Worm (Caenorhabditis elegans) whole organism, young adult: ENCODE results near the gene elmd-1.

Source experiments
- B0019.2 ChIP-seq: fragments of 200-800 bp; sonication (Bioruptor generic); conservative IDR thresholded peaks from 2 replicates; pipeline ENCODE4 v1.3.6; 2022; ENCODE audit warnings: missing genetic modification reagents, missing genetic modification characterization, missing compliant biosample characterization
- C17E4.6 ChIP-seq: fragments of 200-800 bp; sonication (Bioruptor generic); IDR thresholded peaks from 2 replicates; pipeline ENCODE4 v1.3.6; 2022; ENCODE audit warnings: missing genetic modification reagents, missing genetic modification characterization, missing compliant biosample characterization
- F33H1.4 ChIP-seq: fragments of 200-800 bp; sonication (Bioruptor generic); IDR thresholded peaks from 2 replicates; pipeline ENCODE4 v1.3.6; 2022; ENCODE audit warnings: missing genetic modification reagents, missing genetic modification characterization, missing compliant biosample characterization
- F39B2.1 ChIP-seq: fragments of 200-800 bp; sonication (Bioruptor generic); IDR thresholded peaks from 2 replicates; pipeline ENCODE4 v1.3.6; 2022; ENCODE audit warnings: missing genetic modification reagents, missing genetic modification characterization, missing compliant biosample characterization
- F49E8.2 ChIP-seq: sonication (generic microtip); optimal IDR thresholded peaks from 3 replicates; lab custom pipeline; 2017; ENCODE audit warnings: missing genetic modification characterization, mild to moderate bottlenecking, missing compliant biosample characterization, antibody characterized with exemption, moderate library complexity; ENCODE audit not compliant: insufficient read depth
- K11D2.4 ChIP-seq: fragments of 200-800 bp; sonication (Bioruptor generic); IDR thresholded peaks from 2 replicates; pipeline ENCODE4 v1.3.6; 2022; ENCODE audit warnings: missing genetic modification reagents, missing genetic modification characterization, missing compliant biosample characterization
- T07F8.4 ChIP-seq: sonication (generic microtip); optimal IDR thresholded peaks from 2 replicates; lab custom pipeline; 2016; ENCODE audit warnings: mild to moderate bottlenecking, missing genetic modification characterization, moderate library complexity, missing compliant biosample characterization
- Y56A3A.18 ChIP-seq: fragments of 200-800 bp; sonication (Bioruptor generic); IDR thresholded peaks from 2 replicates; pipeline ENCODE4 v1.3.6; 2022; ENCODE audit warnings: missing genetic modification reagents, missing genetic modification characterization, missing compliant biosample characterization
- Y79H2A.3 ChIP-seq: fragments of 200-800 bp; sonication (Bioruptor generic); conservative IDR thresholded peaks from 2 replicates; pipeline ENCODE4 v1.3.6; 2022; ENCODE audit warnings: missing genetic modification reagents, missing genetic modification characterization, missing compliant biosample characterization
- aptf-3 ChIP-seq: fragments of 200-800 bp; sonication (Bioruptor generic); IDR thresholded peaks from 2 replicates; pipeline ENCODE4 v1.3.6; 2022; ENCODE audit warnings: missing genetic modification characterization, missing compliant biosample characterization
- attf-5 ChIP-seq: fragments of 200-800 bp; sonication (Bioruptor generic); optimal IDR thresholded peaks from 2 replicates; lab custom pipeline; 2018; ENCODE audit warnings: mild to moderate bottlenecking, missing genetic modification characterization, missing compliant biosample characterization
- bed-2 ChIP-seq: fragments of 200-800 bp; sonication (Bioruptor generic); IDR thresholded peaks from 2 replicates; pipeline ENCODE4 v1.3.6; 2022; ENCODE audit warnings: missing genetic modification reagents, missing genetic modification characterization, missing compliant biosample characterization
- cebp-2 ChIP-seq: fragments of 200-800 bp; sonication (Bioruptor generic); IDR thresholded peaks from 2 replicates; pipeline ENCODE4 v1.3.6; 2022; ENCODE audit warnings: missing genetic modification characterization, missing compliant biosample characterization
- ceh-100 ChIP-seq: fragments of 200-800 bp; sonication (Bioruptor generic); IDR thresholded peaks from 2 replicates; pipeline ENCODE4 v1.3.6; 2022; ENCODE audit warnings: missing genetic modification reagents, missing genetic modification characterization, missing compliant biosample characterization
- ceh-27 ChIP-seq: fragments of 200-800 bp; sonication (Bioruptor generic); optimal IDR thresholded peaks from 2 replicates; lab custom pipeline; 2018; ENCODE audit warnings: mild to moderate bottlenecking, missing genetic modification characterization, moderate library complexity, missing compliant biosample characterization
- ceh-40 ChIP-seq: fragments of 200-800 bp; sonication (Bioruptor generic); IDR thresholded peaks from 2 replicates; pipeline ENCODE4 v1.3.6; 2022; ENCODE audit warnings: missing genetic modification characterization, missing compliant biosample characterization
- ceh-79 ChIP-seq: sonication (generic microtip); optimal IDR thresholded peaks from 2 replicates; lab custom pipeline; 2017; ENCODE audit warnings: mild to moderate bottlenecking, missing genetic modification characterization, missing compliant biosample characterization
- chd-7 ChIP-seq: sonication (generic microtip); optimal IDR thresholded peaks from 2 replicates; lab custom pipeline; 2016; ENCODE audit warnings: mild to moderate bottlenecking, missing genetic modification characterization, moderate library complexity, missing compliant biosample characterization
- dox-1 ChIP-seq: fragments of 200-800 bp; sonication (Bioruptor generic); IDR thresholded peaks from 2 replicates; pipeline ENCODE4 v1.3.6; 2022; ENCODE audit warnings: missing genetic modification reagents, missing genetic modification characterization, missing compliant biosample characterization
- egl-18 ChIP-seq: fragments of 200-800 bp; sonication (Bioruptor generic); IDR thresholded peaks from 2 replicates; pipeline ENCODE4 v1.3.6; 2022; ENCODE audit warnings: missing genetic modification reagents, missing genetic modification characterization, missing compliant biosample characterization
- egrh-3 ChIP-seq: fragments of 200-800 bp; sonication (Bioruptor generic); IDR thresholded peaks from 2 replicates; pipeline ENCODE4 v1.3.6; 2022; ENCODE audit warnings: missing genetic modification reagents, missing genetic modification characterization, missing compliant biosample characterization
- fkh-3 ChIP-seq: sonication (generic microtip); optimal IDR thresholded peaks from 2 replicates; lab custom pipeline; 2016; ENCODE audit warnings: mild to moderate bottlenecking, missing genetic modification characterization, missing compliant biosample characterization
- him-1 ChIP-seq: sonication (generic microtip); optimal IDR thresholded peaks from 2 replicates; lab custom pipeline; 2016; ENCODE audit warnings: missing genotype, missing genetic modification reagents, missing genetic modification characterization, missing compliant biosample characterization
- hmg-1.2 ChIP-seq: fragments of 200-800 bp; sonication (Bioruptor generic); IDR thresholded peaks from 2 replicates; pipeline ENCODE4 v1.3.6; 2022; ENCODE audit warnings: missing genetic modification reagents, missing genetic modification characterization, missing compliant biosample characterization
- hmg-20 ChIP-seq: fragments of 200-800 bp; sonication (Bioruptor generic); IDR thresholded peaks from 2 replicates; pipeline ENCODE4 v1.3.6; 2022; ENCODE audit warnings: missing genetic modification reagents, missing genetic modification characterization, missing compliant biosample characterization
- lin-26 ChIP-seq: fragments of 200-800 bp; sonication (Bioruptor generic); IDR thresholded peaks from 2 replicates; pipeline ENCODE4 v1.3.6; 2022; ENCODE audit warnings: missing genetic modification reagents, missing genetic modification characterization, missing compliant biosample characterization
- lin-35 ChIP-seq, 3 experiments: fragments of 150-350 bp in 2 of 3; sonication (generic microtip) in 1 of 3; optimal IDR thresholded peaks; 2 replicates each; lab custom pipeline; 2014 to 2018; ENCODE audit warnings: missing biosample characterization in 3 of 3, missing genetic modification characterization in 3 of 3, missing genetic modification reagents in 3 of 3
- lin-54 ChIP-seq: fragments of 200-800 bp; sonication (Bioruptor generic); optimal IDR thresholded peaks from 2 replicates; lab custom pipeline; 2018; ENCODE audit warnings: mild to moderate bottlenecking, missing genetic modification characterization, missing compliant biosample characterization
- madf-3 ChIP-seq: fragments of 200-800 bp; sonication (Bioruptor generic); IDR thresholded peaks from 2 replicates; pipeline ENCODE4 v1.3.6; 2022; ENCODE audit warnings: missing genetic modification reagents, missing genetic modification characterization, missing compliant biosample characterization
- madf-6 ChIP-seq: fragments of 200-800 bp; sonication (Bioruptor generic); IDR thresholded peaks from 2 replicates; pipeline ENCODE4 v1.3.6; 2022; ENCODE audit warnings: missing genetic modification reagents, missing genetic modification characterization, missing compliant biosample characterization
- nhr-120 ChIP-seq: fragments of 200-800 bp; sonication (Bioruptor generic); IDR thresholded peaks from 2 replicates; pipeline ENCODE4 v1.3.6; 2022; ENCODE audit warnings: missing genetic modification characterization, missing compliant biosample characterization
- nhr-179 ChIP-seq: sonication (generic microtip); optimal IDR thresholded peaks from 2 replicates; lab custom pipeline; 2016; ENCODE audit warnings: mild to moderate bottlenecking, missing genetic modification characterization, missing compliant biosample characterization
- nhr-80 ChIP-seq: sonication (generic microtip); optimal IDR thresholded peaks from 2 replicates; lab custom pipeline; 2016; ENCODE audit warnings: missing genetic modification characterization, missing compliant biosample characterization
- pbrm-1 ChIP-seq: fragments of 200-800 bp; sonication (Bioruptor generic); IDR thresholded peaks from 2 replicates; pipeline ENCODE4 v1.3.6; 2022; ENCODE audit warnings: missing genetic modification reagents, missing genetic modification characterization, missing compliant biosample characterization
- pha-4 ChIP-seq: fragments of 150-350 bp; sonication (generic microtip); optimal IDR thresholded peaks from 2 replicates; lab custom pipeline; 2014; ENCODE audit warnings: missing biosample characterization, missing genetic modification reagents, missing genetic modification characterization
- rcor-1 ChIP-seq: fragments of 200-800 bp; sonication (Bioruptor generic); IDR thresholded peaks from 2 replicates; pipeline ENCODE4 v1.3.6; 2022; ENCODE audit warnings: missing genetic modification reagents, missing genetic modification characterization, missing compliant biosample characterization
- rec-8 ChIP-seq, 2 experiments: sonication (generic microtip); optimal IDR thresholded peaks; 2 replicates each; lab custom pipeline; 2016; ENCODE audit warnings: mild to moderate bottlenecking in 2 of 2, missing genetic modification characterization in 2 of 2, missing genetic modification reagents in 2 of 2, missing genotype in 2 of 2, missing biosample characterization in 1 of 2, missing compliant biosample characterization in 1 of 2, moderate library complexity in 1 of 2
- snpc-3.4 ChIP-seq: sonication (generic microtip); optimal IDR thresholded peaks from 2 replicates; lab custom pipeline; 2017; ENCODE audit warnings: missing genetic modification characterization, mild to moderate bottlenecking, missing compliant biosample characterization, antibody characterized with exemption, moderate library complexity, missing genotype, missing genetic modification reagents
- snpc-4 ChIP-seq, 5 experiments: fragments of 150-350 bp in 1 of 5; sonication (generic microtip) in 4 of 5; optimal IDR thresholded peaks; 2 replicates each; lab custom pipeline; 2014 to 2018; ENCODE audit warnings: missing genetic modification characterization in 5 of 5, missing biosample characterization in 3 of 5, antibody characterized with exemption in 2 of 5, mild to moderate bottlenecking in 2 of 5, missing compliant biosample characterization in 2 of 5, missing genotype in 2 of 5, moderate library complexity in 2 of 5, missing genetic modification reagents in 1 of 5
- tbx-9 ChIP-seq: sonication (generic microtip); optimal IDR thresholded peaks from 2 replicates; lab custom pipeline; 2016; ENCODE audit warnings: borderline replicate concordance, missing genetic modification characterization, inconsistent platforms, missing compliant biosample characterization
- tlf-1 ChIP-seq: fragments of 200-800 bp; sonication (Bioruptor generic); optimal IDR thresholded peaks from 2 replicates; lab custom pipeline; 2018; ENCODE audit warnings: mild to moderate bottlenecking, missing genetic modification characterization, missing compliant biosample characterization
- ztf-22 ChIP-seq: fragments of 200-800 bp; sonication (Bioruptor generic); optimal IDR thresholded peaks from 2 replicates; lab custom pipeline; 2018; ENCODE audit warnings: mild to moderate bottlenecking, missing genetic modification characterization, moderate library complexity, missing compliant biosample characterization
- ztf-26 ChIP-seq: sonication (generic microtip); optimal IDR thresholded peaks from 2 replicates; lab custom pipeline; 2017; ENCODE audit warnings: missing genetic modification characterization, missing compliant biosample characterization

elmd-1 gene

DNA sequence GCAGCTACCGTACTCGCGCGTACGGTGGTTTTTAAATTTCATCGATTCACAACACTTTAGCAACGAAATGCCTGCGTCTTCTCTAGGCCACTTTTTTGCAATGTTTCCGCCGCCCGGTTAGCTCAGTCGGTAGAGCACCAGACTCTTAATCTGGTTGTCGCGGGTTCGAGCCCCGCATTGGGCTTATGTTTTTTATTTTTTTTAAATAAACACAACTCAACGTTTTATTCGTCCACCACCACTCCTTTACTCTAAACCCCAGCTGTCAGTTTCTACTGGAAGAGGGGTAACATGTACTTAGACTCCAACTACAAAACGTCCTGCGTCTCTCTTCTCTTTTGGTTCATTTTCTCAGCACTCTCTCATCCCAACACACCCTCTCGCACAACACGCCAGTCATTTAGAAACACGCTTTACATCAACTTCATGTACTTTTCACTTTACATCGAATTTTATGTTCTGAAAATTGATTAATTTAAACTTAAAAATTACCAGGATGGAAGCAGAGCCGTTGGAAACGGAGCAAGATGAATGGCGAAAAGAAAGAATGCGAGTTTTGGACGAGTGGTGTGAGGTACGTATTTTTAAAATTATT is at the start of gene elmd-1, which contains the start of gene hecw-1 (continued):
- TF ChIP-seq F49E8.2 (tag; lab: Kevin White, UChicago) (peak; percentile 71), tbx-9 (tag; lab: Kevin White, UChicago) (no peak), pha-4 (tag; lab: Kevin White, UChicago) (no peak), bed-2 (GFP tag; lab: Robert Waterston, UW) (no peak), ceh-100 (GFP tag; lab: Robert Waterston, UW) (0 out of 2 replicates have a peak, but pooled peaks have one; percentile 29), fkh-3 (tag; lab: Kevin White, UChicago) (no peak), rcor-1 (GFP tag; lab: Robert Waterston, UW) (peak; percentile 60; the same call in 1 of the 2 replicates), ztf-26 (tag; lab: Kevin White, UChicago) (peak; percentile 13), tlf-1 (peak; percentile 8), cebp-2 (GFP tag; lab: Robert Waterston, UW) (no peak), lin-35 (GFP tag; optimal IDR thresholded peaks at IDR 0.05; lab: Kevin White, UChicago) (no peak), rec-8 (tag; optimal IDR thresholded peaks at IDR 0.05; lab: Kevin White, UChicago) (no peak), lin-26 (GFP tag; lab: Robert Waterston, UW) (peak; percentile 86), attf-5 (GFP tag; lab: Kevin White, UChicago) (peak; percentile 56), T07F8.4 (peak; percentile 28), ceh-79 (tag; lab: Kevin White, UChicago) (no peak), snpc-3.4 (peak; percentile 31), K11D2.4 (GFP tag; lab: Robert Waterston, UW) (0 out of 2 replicates have a peak, but pooled peaks have one; percentile 29), Y79H2A.3 (GFP tag; lab: Robert Waterston, UW) (no peak), aptf-3 (no peak), ceh-27 (peak; percentile 36), dox-1 (GFP tag; lab: Robert Waterston, UW) (peak; percentile 78), B0019.2 (GFP tag; lab: Robert Waterston, UW) (peak; percentile 45; the same call in 1 of the 2 replicates), C17E4.6 (GFP tag; lab: Robert Waterston, UW) (no peak), nhr-179 (tag; lab: Kevin White, UChicago) (no peak), madf-6 (peak; percentile 85), egl-18 (GFP tag; lab: Robert Waterston, UW) (no peak), him-1 (peak; percentile 38), nhr-120 (GFP tag; lab: Robert Waterston, UW) (no peak), pbrm-1 (GFP tag; lab: Robert Waterston, UW) (peak; percentile 70; the same call in 1 of the 2 replicates), madf-3 (no peak), ceh-40 (GFP tag; lab: Robert Waterston, UW) (no peak), chd-7 (tag; lab: Kevin White, UChicago) (peak; percentile 51)

DNA sequence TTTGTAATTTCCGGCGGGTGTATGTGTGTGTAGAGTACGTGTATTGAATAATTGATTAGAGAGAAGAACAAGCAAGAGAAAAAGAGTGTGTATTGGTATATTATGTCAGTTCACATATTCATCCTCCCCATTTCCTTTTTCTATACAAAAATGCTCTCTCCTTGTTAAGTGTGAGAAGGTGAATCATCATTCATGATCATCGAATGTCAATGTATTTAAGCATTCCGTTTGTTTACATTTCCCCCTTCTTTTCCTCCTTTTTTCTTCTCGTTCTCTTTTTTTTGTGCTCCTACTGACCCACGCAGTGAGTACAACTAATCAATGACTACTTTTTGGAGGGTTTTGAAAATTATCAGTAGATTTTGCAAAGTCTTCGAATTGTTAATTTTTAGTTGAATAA is 46.3 kb upstream of the elmd-1 start:
- TF ChIP-seq C17E4.6 (GFP tag; lab: Robert Waterston, UW) (no peak), nhr-80 (tag; lab: Kevin White, UChicago) (peak; percentile 10)

DNA sequence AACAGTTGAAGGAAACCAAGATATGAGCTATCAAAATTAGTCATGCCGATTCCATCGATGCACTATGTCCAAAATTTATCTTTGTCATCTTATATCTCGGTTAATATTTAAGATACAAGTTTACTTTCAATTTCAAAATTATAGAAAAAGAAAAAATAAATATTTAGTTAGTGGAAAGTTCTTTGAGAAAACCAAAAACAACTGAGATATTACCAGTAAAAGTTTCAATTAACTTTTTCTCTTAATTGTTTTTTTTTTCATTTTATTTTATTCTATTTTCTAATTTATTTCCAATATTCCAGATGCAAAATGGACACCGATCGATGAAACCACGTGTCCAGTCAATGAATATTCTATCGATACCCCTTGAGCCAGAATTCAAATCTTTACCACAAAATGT is 45.1 kb upstream of the elmd-1 start, which contains the start of gene gei-1:
Gene gei-1 (plus strand): TSS at position 301 of the 400 bp plus-strand sequence.
- no peak for TF ChIP-seq ceh-100 (GFP tag; lab: Robert Waterston, UW)
- no peak for TF ChIP-seq T07F8.4
- TF ChIP-seq snpc-4 (GFP tag; optimal IDR thresholded peaks at IDR 0.05; lab: Kevin White, UChicago): no peak
- no peak for TF ChIP-seq snpc-4 (tag; optimal IDR thresholded peaks at IDR 0.05; lab: Kevin White, UChicago)
- TF ChIP-seq hmg-1.2 (GFP tag; lab: Robert Waterston, UW): no peak
- no peak for TF ChIP-seq fkh-3 (tag; lab: Kevin White, UChicago)
- TF ChIP-seq hmg-20 (GFP tag; lab: Robert Waterston, UW): no peak
- TF ChIP-seq Y56A3A.18 (GFP tag; lab: Robert Waterston, UW): no peak
- no peak for TF ChIP-seq egrh-3 (GFP tag; lab: Robert Waterston, UW)
- no peak for TF ChIP-seq lin-54 (GFP tag; lab: Kevin White, UChicago)
- TF ChIP-seq F33H1.4 (GFP tag; lab: Robert Waterston, UW): no peak
- TF ChIP-seq F39B2.1 (GFP tag; lab: Robert Waterston, UW): no peak
- no peak for TF ChIP-seq ztf-22
